Fruit fly (Drosophila melanogaster): ENCODE results near the gene CG32278.

CG32278 gene

DNA sequence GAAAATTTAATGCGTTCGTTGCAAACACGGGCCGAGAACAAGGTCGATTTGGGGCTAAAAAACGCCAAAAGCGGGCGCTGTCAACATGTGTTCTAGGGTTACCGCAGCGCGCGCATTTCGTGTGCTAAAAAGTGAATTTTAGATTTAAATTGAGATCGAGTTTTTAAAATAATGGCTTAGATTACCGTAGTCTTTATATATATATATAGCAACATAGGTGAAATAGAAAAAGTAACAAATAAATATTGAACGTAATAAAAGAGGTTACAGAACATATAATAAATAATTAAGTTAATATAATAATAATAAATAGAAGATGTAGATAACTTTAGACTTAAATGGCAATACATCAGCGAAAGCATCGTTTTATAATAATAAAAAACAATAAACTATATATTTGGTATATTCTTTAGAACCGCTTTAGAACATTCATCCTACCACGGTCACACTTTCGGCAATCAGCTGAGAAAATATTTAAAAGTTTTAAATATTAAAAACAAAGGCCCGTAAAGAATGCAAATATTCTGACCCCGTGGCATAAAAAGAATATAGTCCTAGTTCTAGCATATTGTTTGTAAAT lies 25.6 kb upstream of the CG32278 start, which contains the start of the genes CG11537 and Alg2:
Gene CG11537, minus strand, starts transcription at position 75 of the 580 bp plus-strand sequence.
Gene Alg2, plus strand, starts transcription at position 426 of the 580 bp plus-strand sequence.
- TF ChIP-seq fd96Ca (GFP tag; IDR thresholded peaks at IDR 0.05) (no peak), CG4496 (GFP tag; IDR thresholded peaks at IDR 0.05) (peak; percentile 32; the same call in 1 of the 3 replicates), Ets98B (GFP tag; IDR thresholded peaks at IDR 0.05) (peak; percentile 25; the same call in 1 of the 2 replicates), CG13204 (GFP tag; optimal IDR thresholded peaks at IDR 0.05) (no peak), CG15710 (tag; optimal IDR thresholded peaks at IDR 0.05) (peak; percentile 50), CG17806 (tag; optimal IDR thresholded peaks at IDR 0.05) (no peak)

DNA sequence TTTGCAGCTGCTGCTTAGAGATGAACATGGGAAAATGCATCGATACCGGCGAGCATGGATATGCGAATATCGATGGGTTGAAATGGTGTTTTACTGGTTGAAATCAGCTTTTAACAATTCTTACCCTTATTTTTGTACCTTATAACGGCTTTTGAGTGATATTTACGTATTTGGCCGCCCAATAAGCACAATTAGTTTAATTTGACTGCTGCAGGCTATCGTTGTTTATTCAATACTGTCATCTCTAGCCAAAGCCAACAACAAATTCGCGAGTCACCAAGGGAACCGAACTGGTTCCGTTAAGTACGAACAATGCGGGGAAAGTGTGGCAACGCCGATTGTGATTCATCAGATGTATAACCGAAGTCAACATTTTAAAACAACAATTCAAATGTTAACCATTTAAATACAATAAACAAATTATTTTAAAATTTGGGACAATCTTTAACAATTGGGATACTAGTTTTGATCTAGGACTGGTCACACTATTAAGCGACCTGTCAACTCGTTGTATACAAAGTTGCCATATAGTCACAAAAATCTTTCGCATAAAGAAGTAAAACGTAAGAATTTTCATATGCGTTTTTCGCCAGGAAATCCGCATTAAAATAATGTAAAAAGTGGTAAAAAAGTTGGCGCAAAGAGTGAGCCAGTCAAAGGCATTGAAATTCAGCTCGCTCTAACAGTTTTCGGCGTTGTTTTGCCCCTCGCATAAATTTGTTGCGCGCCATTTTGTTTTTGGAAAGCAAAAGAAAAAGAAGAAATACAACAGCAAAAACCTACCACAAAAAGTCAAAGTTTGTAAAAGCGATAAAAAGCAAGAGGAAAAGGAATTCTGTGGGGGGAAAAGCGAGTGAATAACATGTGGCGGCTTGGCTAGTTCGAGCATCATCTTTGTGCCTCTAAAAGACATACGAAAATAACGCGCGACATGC lies 20.7 kb upstream of the CG32278 start, which contains the start of the genes Usp5 and BtbVII:
Gene Usp5, minus strand, starts transcription at position 234 of the 935 bp plus-strand sequence.
Gene BtbVII, plus strand, starts transcription at position 522 of the 935 bp plus-strand sequence.
- TF ChIP-seq rn (GFP tag; IDR thresholded peaks at IDR 0.05) (no peak), CG12605 (GFP tag; IDR thresholded peaks at IDR 0.05) (peak; percentile 22; the same call in 1 of the 2 replicates), Pif1B (GFP tag; optimal IDR thresholded peaks at IDR 0.05) (peak; percentile 10), fd96Ca (GFP tag; IDR thresholded peaks at IDR 0.05) (peak; percentile 69), CG4496 (GFP tag; IDR thresholded peaks at IDR 0.05) (peak; percentile 15; the same call in 1 of the 3 replicates), CG17806 (tag; optimal IDR thresholded peaks at IDR 0.05) (no peak), CG13204 (GFP tag; optimal IDR thresholded peaks at IDR 0.05) (no peak), D1 (tag; optimal IDR thresholded peaks at IDR 0.05) (no peak), CG14655 (GFP tag; optimal IDR thresholded peaks at IDR 0.05) (no peak), CG34367 (tag; optimal IDR thresholded peaks at IDR 0.05) (peak; percentile 24), CG8159 (tag; optimal IDR thresholded peaks at IDR 0.05) (peak; percentile 48), CG10348 (GFP tag; IDR thresholded peaks at IDR 0.05) (no peak), EcR (GFP tag; optimal IDR thresholded peaks at IDR 0.05) (no peak), CG32121 (GFP tag; IDR thresholded peaks at IDR 0.05) (no peak), Snoo (tag; optimal IDR thresholded peaks at IDR 0.05) (peak; percentile 25), CG15710 (tag; optimal IDR thresholded peaks at IDR 0.05) (peak; percentile 26), gl (tag; optimal IDR thresholded peaks at IDR 0.05) (peak; percentile 56), CG8301 (tag; optimal IDR thresholded peaks at IDR 0.05) (peak; percentile 44), CG9948 (tag; optimal IDR thresholded peaks at IDR 0.05) (peak; percentile 27), Pif1A (GFP tag; optimal IDR thresholded peaks at IDR 0.05) (no peak), Ets98B (GFP tag; IDR thresholded peaks at IDR 0.05) (no peak)

DNA sequence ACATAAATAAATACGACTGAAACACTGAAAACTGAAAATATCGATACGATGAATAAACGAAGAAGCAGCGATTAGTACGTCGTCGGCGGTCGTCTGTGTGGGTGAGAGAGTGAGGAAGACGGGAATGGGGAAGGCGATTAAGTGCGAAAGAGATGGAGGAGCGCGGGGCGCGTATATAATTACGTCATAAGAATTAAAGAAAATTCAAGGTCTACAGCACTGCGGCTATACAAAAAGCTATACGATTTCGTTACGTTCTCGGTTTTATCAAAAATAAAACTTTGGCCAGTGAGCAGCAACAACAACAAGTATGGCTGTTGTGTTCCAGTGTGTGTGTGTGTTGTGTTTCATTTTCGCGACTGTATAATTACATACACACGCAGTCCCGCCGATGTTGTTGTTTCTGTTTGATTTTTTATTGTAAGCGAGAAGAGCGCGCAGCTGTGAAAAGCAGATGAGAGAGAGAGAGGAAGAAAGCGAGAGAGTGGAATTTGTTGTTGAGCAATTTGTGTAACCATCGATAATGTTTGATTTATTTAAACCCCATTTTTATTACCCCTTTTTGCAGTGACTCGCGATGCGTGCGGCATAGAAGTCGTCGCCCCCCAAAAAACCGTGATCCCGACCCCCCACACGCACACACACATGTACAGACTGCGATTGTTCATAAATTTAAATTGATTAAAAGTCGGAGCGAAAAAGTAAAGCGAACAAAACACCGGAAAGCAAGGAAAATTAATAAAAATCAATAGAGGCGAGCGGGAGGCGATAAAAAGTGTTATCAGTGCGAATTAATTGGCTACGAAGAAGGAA lies 19.8 kb upstream of the CG32278 start:
- TF ChIP-seq CG4496 (GFP tag; IDR thresholded peaks at IDR 0.05) (no peak), CG8159 (tag; optimal IDR thresholded peaks at IDR 0.05) (no peak), CG12605 (GFP tag; IDR thresholded peaks at IDR 0.05) (no peak; the same call in 1 of the 2 replicates), fd96Ca (GFP tag; IDR thresholded peaks at IDR 0.05) (no peak; the same call in 2 of the 3 replicates), Snoo (tag; optimal IDR thresholded peaks at IDR 0.05) (no peak), Pif1B (GFP tag; optimal IDR thresholded peaks at IDR 0.05) (no peak), D1 (tag; optimal IDR thresholded peaks at IDR 0.05) (no peak), CG32121 (GFP tag; IDR thresholded peaks at IDR 0.05) (peak; percentile 43; the same call in 1 of the 2 replicates), CG34367 (tag; optimal IDR thresholded peaks at IDR 0.05) (no peak), CG15710 (tag; optimal IDR thresholded peaks at IDR 0.05) (no peak), CG9948 (tag; optimal IDR thresholded peaks at IDR 0.05) (no peak), EcR (GFP tag; optimal IDR thresholded peaks at IDR 0.05) (peak; percentile 49), rn (GFP tag; IDR thresholded peaks at IDR 0.05) (no peak), Pif1A (GFP tag; optimal IDR thresholded peaks at IDR 0.05) (no peak), CG10348 (GFP tag; IDR thresholded peaks at IDR 0.05) (no peak), CG8301 (tag; optimal IDR thresholded peaks at IDR 0.05) (no peak), CG13204 (GFP tag; optimal IDR thresholded peaks at IDR 0.05) (peak; percentile 68), Ets98B (GFP tag; IDR thresholded peaks at IDR 0.05) (no peak), CG17806 (tag; optimal IDR thresholded peaks at IDR 0.05) (no peak), CG14655 (GFP tag; optimal IDR thresholded peaks at IDR 0.05) (no peak), gl (tag; optimal IDR thresholded peaks at IDR 0.05) (no peak)

DNA sequence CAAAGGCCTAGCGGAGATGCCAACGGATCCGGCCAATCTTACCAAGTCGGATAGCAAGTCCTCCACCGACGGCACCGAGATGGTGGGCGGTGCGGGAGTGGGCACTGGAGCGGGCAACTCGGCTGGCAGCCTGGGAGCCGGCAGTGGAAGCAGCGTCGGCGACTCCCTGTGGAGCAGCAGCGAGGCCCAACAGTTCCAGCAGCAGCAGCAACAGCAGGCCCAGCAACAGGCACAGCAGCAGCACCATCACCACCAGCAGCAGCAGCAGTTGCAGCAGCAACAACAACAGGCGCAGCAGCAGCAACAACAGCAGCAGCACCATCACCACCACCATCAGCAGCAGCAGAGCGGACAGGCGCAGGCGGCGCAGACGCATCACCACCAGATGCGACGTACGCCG lies 18.7 kb upstream of the CG32278 start:
- 0 out of 2 replicates have a peak, but pooled peaks have one; percentile 9 for TF ChIP-seq rn (GFP tag; IDR thresholded peaks at IDR 0.05)
- no peak for TF ChIP-seq Snoo (tag; optimal IDR thresholded peaks at IDR 0.05)

DNA sequence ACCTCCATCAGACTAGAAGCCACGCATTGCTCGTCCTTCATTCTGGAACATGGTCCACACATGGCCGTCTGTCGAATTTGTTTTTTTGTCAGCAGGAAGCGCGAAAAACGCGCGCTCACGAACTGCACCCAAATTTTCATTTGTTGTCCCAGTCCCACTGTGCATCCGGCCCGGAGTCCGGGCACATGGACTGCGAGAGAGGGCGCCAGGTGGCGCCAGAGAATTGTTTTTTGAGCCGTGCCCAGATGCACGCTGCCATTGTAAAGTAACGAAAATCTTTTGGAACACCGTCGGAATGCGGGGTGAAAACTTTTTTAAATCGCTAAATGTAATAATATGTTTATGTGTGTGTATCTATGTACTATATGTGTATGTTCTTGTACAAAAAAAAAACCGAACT lies 11.4 kb upstream of the CG32278 start:
- no peak for TF ChIP-seq gl (tag; optimal IDR thresholded peaks at IDR 0.05)
- no peak for TF ChIP-seq CG14655 (GFP tag; optimal IDR thresholded peaks at IDR 0.05)
- no peak for TF ChIP-seq CG8159 (tag; optimal IDR thresholded peaks at IDR 0.05)
- TF ChIP-seq CG12605 (GFP tag; IDR thresholded peaks at IDR 0.05), result no peak
- TF ChIP-seq Ets98B (GFP tag; IDR thresholded peaks at IDR 0.05), result no peak
- no peak for TF ChIP-seq CG13204 (GFP tag; optimal IDR thresholded peaks at IDR 0.05)
- TF ChIP-seq CG15710 (tag; optimal IDR thresholded peaks at IDR 0.05), result no peak
- no peak for TF ChIP-seq Pif1A (GFP tag; optimal IDR thresholded peaks at IDR 0.05)
- TF ChIP-seq Snoo (tag; optimal IDR thresholded peaks at IDR 0.05), result no peak
- no peak for TF ChIP-seq CG9948 (tag; optimal IDR thresholded peaks at IDR 0.05)
- TF ChIP-seq D1 (tag; optimal IDR thresholded peaks at IDR 0.05), result no peak
- TF ChIP-seq CG4496 (GFP tag; IDR thresholded peaks at IDR 0.05), result no peak
- TF ChIP-seq CG10348 (GFP tag; IDR thresholded peaks at IDR 0.05), result no peak
- TF ChIP-seq CG8301 (tag; optimal IDR thresholded peaks at IDR 0.05), result no peak
